Fruit fly (Drosophila melanogaster): Measurements from ENCODE around the gene CG10171.
A peak's percentile ranks its signal among the peaks of the same experiment; 100 is the strongest.

CG10171 gene

DNA sequence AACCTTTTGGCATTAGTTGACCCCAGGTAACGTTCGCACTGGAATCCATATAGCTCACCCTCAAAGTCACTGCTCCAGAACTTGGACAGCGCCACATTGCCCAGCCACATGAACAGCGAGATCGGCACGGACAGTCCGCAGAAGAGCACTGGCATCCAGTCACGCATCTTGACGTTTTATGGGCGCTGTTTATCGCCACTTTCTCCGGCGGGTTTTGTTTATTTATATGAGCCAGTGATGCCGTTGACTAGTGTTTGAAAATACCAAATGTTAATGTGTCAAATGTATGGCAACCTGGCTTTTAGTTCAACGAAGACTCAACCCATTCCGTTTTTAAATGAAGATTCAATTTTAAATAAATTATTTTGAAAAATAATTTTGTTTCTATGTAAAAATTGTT, at the start of gene CG10171:
Gene CG10171, minus strand, starts transcription at position 300 of the 400 bp plus-strand sequence.
- TF ChIP-seq Vsx2 (GFP tag; optimal IDR thresholded peaks at IDR 0.05; ENCODE audit: partially characterized antibody) (no peak), Myc (optimal IDR thresholded peaks at IDR 0.05) (peak; percentile 20)

- TF ChIP-seq woc (GFP tag; optimal IDR thresholded peaks at IDR 0.05) (no peak), Hr83 (GFP tag; optimal IDR thresholded peaks at IDR 0.05; ENCODE audit: poor library complexity, severe bottlenecking) (no peak), Vsx2 (GFP tag; optimal IDR thresholded peaks at IDR 0.05; ENCODE audit: partially characterized antibody) (no peak), rgr (GFP tag; optimal IDR thresholded peaks at IDR 0.05) (no peak), brk (GFP tag; optimal IDR thresholded peaks at IDR 0.05) (no peak), Rel (GFP tag; optimal IDR thresholded peaks at IDR 0.05) (no peak), Rel (tag; optimal IDR thresholded peaks at IDR 0.05) (no peak), Abd-B (GFP tag; optimal IDR thresholded peaks at IDR 0.05) (no peak), Myc (optimal IDR thresholded peaks at IDR 0.05) (no peak), sv (GFP tag; optimal IDR thresholded peaks at IDR 0.05) (no peak), HLH106 (tag; optimal IDR thresholded peaks at IDR 0.05) (no peak), Hnf4 (GFP tag; optimal IDR thresholded peaks at IDR 0.05) (no peak), Hr78 (GFP tag; optimal IDR thresholded peaks at IDR 0.05) (no peak), CrebA (GFP tag; optimal IDR thresholded peaks at IDR 0.05; ENCODE audit: borderline replicate concordance) (no peak), GATAd (GFP tag; optimal IDR thresholded peaks at IDR 0.05) (no peak)
These were observed 49.3 kb upstream of the CG10171 start, which contains the start of gene CG10154 for dm6 chr3L:13437036-13437435. CG10154 (minus strand) TSS chr3L:13437136.

DNA sequence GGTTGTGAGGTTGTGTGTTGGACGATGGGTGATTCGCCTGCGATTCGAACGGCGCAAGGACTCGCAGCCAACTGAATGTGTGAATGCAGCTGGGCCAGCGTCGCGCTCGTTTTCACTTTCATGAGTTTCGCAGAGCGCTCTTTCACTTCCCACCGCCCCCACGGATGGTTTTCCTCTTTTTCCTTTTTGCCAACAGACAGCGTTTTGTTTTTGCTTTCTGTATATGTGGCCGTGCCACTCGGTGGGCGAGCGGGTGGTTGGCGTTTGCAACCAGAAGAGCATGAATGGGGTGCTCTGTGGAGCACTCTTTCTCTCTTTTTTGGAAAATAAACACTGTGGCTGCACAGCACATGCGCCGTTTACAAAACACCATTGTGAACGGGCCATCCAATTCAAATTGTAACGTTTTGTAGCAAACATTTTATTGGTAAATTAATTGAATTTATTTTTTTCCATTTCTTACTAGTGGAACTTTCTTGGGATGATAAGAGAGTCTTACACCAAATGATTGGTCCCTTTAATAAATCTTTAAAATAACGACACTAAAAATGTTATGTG, 47.5 kb upstream of the CG10171 start, which contains the start of gene CG10713:
Gene CG10713, minus strand, starts transcription at position 60 of the 558 bp plus-strand sequence.
- TF ChIP-seq dsf (GFP tag; optimal IDR thresholded peaks at IDR 0.05; ENCODE audit: borderline replicate concordance) = no peak
- no peak for TF ChIP-seq h (GFP tag; optimal IDR thresholded peaks at IDR 0.05)
- TF ChIP-seq Sp1 (GFP tag; optimal IDR thresholded peaks at IDR 0.05) = peak; percentile 5

- no peak for TF ChIP-seq Myc (optimal IDR thresholded peaks at IDR 0.05)
- no peak for TF ChIP-seq usp (GFP tag; optimal IDR thresholded peaks at IDR 0.05)
- TF ChIP-seq dl (GFP tag; optimal IDR thresholded peaks at IDR 0.05; ENCODE audit: insufficient read depth in 1 of 2, partially characterized antibody in 2 of 2) = no peak
- TF ChIP-seq jim (GFP tag; optimal IDR thresholded peaks at IDR 0.05) = no peak
- TF ChIP-seq Hnf4 (GFP tag; optimal IDR thresholded peaks at IDR 0.05) = no peak
- TF ChIP-seq sv (GFP tag; optimal IDR thresholded peaks at IDR 0.05) = no peak
- TF ChIP-seq tai (GFP tag; optimal IDR thresholded peaks at IDR 0.05) = no peak
- TF ChIP-seq CG9705 (GFP tag; optimal IDR thresholded peaks at IDR 0.05) = no peak
- no peak for TF ChIP-seq Vsx2 (GFP tag; optimal IDR thresholded peaks at IDR 0.05; ENCODE audit: partially characterized antibody)
- TF ChIP-seq br (GFP tag; optimal IDR thresholded peaks at IDR 0.05) = no peak
- no peak for TF ChIP-seq sage (GFP tag; optimal IDR thresholded peaks at IDR 0.05)
- no peak for TF ChIP-seq Abd-B (GFP tag; optimal IDR thresholded peaks at IDR 0.05)
- no peak for TF ChIP-seq OdsH (GFP tag; optimal IDR thresholded peaks at IDR 0.05)
- TF ChIP-seq Jra (GFP tag; optimal IDR thresholded peaks at IDR 0.05) = no peak
These were observed 45.8 kb upstream of the CG10171 start for dm6 chr3L:13433522-13433921.

- TF ChIP-seq Hr83 (GFP tag; optimal IDR thresholded peaks at IDR 0.05; ENCODE audit: poor library complexity, severe bottlenecking) (no peak), psq (GFP tag; optimal IDR thresholded peaks at IDR 0.05) (no peak), tai (GFP tag; optimal IDR thresholded peaks at IDR 0.05) (no peak), sv (GFP tag; optimal IDR thresholded peaks at IDR 0.05) (no peak), brk (GFP tag; optimal IDR thresholded peaks at IDR 0.05) (no peak), CG32264 (GFP tag; optimal IDR thresholded peaks at IDR 0.05) (no peak), Jra (GFP tag; optimal IDR thresholded peaks at IDR 0.05) (no peak), br (GFP tag; optimal IDR thresholded peaks at IDR 0.05) (no peak), lola (GFP tag; optimal IDR thresholded peaks at IDR 0.05) (no peak), Sp1 (GFP tag; optimal IDR thresholded peaks at IDR 0.05) (no peak), rgr (GFP tag; optimal IDR thresholded peaks at IDR 0.05) (no peak), sage (GFP tag; optimal IDR thresholded peaks at IDR 0.05) (no peak), dmrt93B (GFP tag; optimal IDR thresholded peaks at IDR 0.05) (no peak), N (GFP tag; optimal IDR thresholded peaks at IDR 0.05) (no peak), CrebA (GFP tag; optimal IDR thresholded peaks at IDR 0.05; ENCODE audit: borderline replicate concordance) (no peak), pan (optimal IDR thresholded peaks at IDR 0.05) (no peak), usp (GFP tag; optimal IDR thresholded peaks at IDR 0.05) (no peak), CG9705 (GFP tag; optimal IDR thresholded peaks at IDR 0.05) (no peak)
These were observed 45.1 kb upstream of the CG10171 start for dm6 chr3L:13432791-13433190.

All from whole organism, wandering third instar larva.